Fruit fly (Drosophila melanogaster): Measurements from ENCODE around the gene phol.

The phol gene

dm6 chr3L:9442625-9443282 lies 13.3 kb downstream of the phol start, which contains the start of gene Srg3:
Gene Srg3 (plus strand): TSS chr3L:9443232.
- TF ChIP-seq svp (GFP tag) = peak; percentile 68
- peak; percentile 26 for TF ChIP-seq CG32006 (GFP tag; optimal IDR thresholded peaks at IDR 0.05)
- TF ChIP-seq vri (GFP tag; optimal IDR thresholded peaks at IDR 0.05) = no peak

dm6 chr3L:9441907-9442479 lies 14.1 kb downstream of the phol start, which contains the start of the genes Bet3 and Nf-YA:
Gene Bet3 (minus strand): TSS chr3L:9442267.
Gene Nf-YA (minus strand): TSS chr3L:9442267.
- TF ChIP-seq CG31627 (GFP tag; optimal IDR thresholded peaks at IDR 0.05) (peak; percentile 44), CG6792 (GFP tag; optimal IDR thresholded peaks at IDR 0.05) (peak; percentile 12), Hr39 (GFP tag; optimal IDR thresholded peaks at IDR 0.05) (peak; percentile 52), cyc (GFP tag; optimal IDR thresholded peaks at IDR 0.05) (peak; percentile 39), Met (GFP tag; optimal IDR thresholded peaks at IDR 0.05) (peak; percentile 17), CG3032 (tag; optimal IDR thresholded peaks at IDR 0.05) (peak; percentile 43), Eip78C (GFP tag) (peak; percentile 30), topi (GFP tag; optimal IDR thresholded peaks at IDR 0.05) (peak; percentile 32), Ets21C (GFP tag; optimal IDR thresholded peaks at IDR 0.05) (peak; percentile 31), CG11902 (GFP tag; optimal IDR thresholded peaks at IDR 0.05) (no peak), Sox102F (GFP tag; optimal IDR thresholded peaks at IDR 0.05) (no peak), Blimp-1 (GFP tag; optimal IDR thresholded peaks at IDR 0.05) (peak; percentile 99), Smox (GFP tag; optimal IDR thresholded peaks at IDR 0.05) (no peak), CG8632 (GFP tag; optimal IDR thresholded peaks at IDR 0.05) (no peak), lz (GFP tag; optimal IDR thresholded peaks at IDR 0.05) (peak; percentile 52), OdsH (GFP tag; optimal IDR thresholded peaks at IDR 0.05) (peak; percentile 29), svp (GFP tag) (peak; percentile 43), CG4318 (GFP tag; optimal IDR thresholded peaks at IDR 0.05) (no peak), CG32006 (GFP tag; optimal IDR thresholded peaks at IDR 0.05) (peak; percentile 25), CG10631 (GFP tag; optimal IDR thresholded peaks at IDR 0.05) (peak; percentile 13), esn (GFP tag; optimal IDR thresholded peaks at IDR 0.05) (peak; percentile 42), Sox14 (GFP tag; optimal IDR thresholded peaks at IDR 0.05) (peak; percentile 48), achi (GFP tag; optimal IDR thresholded peaks at IDR 0.05) (peak; percentile 31)

- no peak for TF ChIP-seq CG7368 (GFP tag; optimal IDR thresholded peaks at IDR 0.05)
- TF ChIP-seq Met (GFP tag; optimal IDR thresholded peaks at IDR 0.05) = no peak
These were observed 17.2 kb downstream of the phol start for dm6 chr3L:9438858-9439257.

- TF ChIP-seq Sox102F (GFP tag; optimal IDR thresholded peaks at IDR 0.05) = no peak
- TF ChIP-seq salr (GFP tag; optimal IDR thresholded peaks at IDR 0.05) = no peak
- TF ChIP-seq esn (GFP tag; optimal IDR thresholded peaks at IDR 0.05) = no peak
- TF ChIP-seq acj6 (GFP tag; optimal IDR thresholded peaks at IDR 0.05) = no peak
- TF ChIP-seq vri (GFP tag; optimal IDR thresholded peaks at IDR 0.05) = no peak
- no peak for TF ChIP-seq Hr39 (GFP tag; optimal IDR thresholded peaks at IDR 0.05)
- TF ChIP-seq CG15336 (GFP tag; IDR thresholded peaks at IDR 0.05) = no peak
- no peak for TF ChIP-seq CG9139 (GFP tag; optimal IDR thresholded peaks at IDR 0.05)
- no peak for TF ChIP-seq CG31627 (GFP tag; optimal IDR thresholded peaks at IDR 0.05)
- no peak for TF ChIP-seq svp (GFP tag)
- no peak for TF ChIP-seq fd85E (GFP tag; optimal IDR thresholded peaks at IDR 0.05)
- no peak for TF ChIP-seq dac (GFP tag; optimal IDR thresholded peaks at IDR 0.05)
These were observed 20.2 kb downstream of the phol start for dm6 chr3L:9435831-9436230.

dm6 chr3L:9435315-9435714 lies 20.8 kb downstream of the phol start, which contains the start of gene CG42526:
Gene CG42526 (minus strand): TSS chr3L:9435399.
- TF ChIP-seq Eip93F (GFP tag; optimal IDR thresholded peaks at IDR 0.05) (no peak), Sox14 (GFP tag; optimal IDR thresholded peaks at IDR 0.05) (peak; percentile 58), ss (GFP tag; optimal IDR thresholded peaks at IDR 0.05) (no peak), CG9139 (GFP tag; optimal IDR thresholded peaks at IDR 0.05) (no peak), svp (GFP tag) (peak; percentile 77), achi (GFP tag; optimal IDR thresholded peaks at IDR 0.05) (peak; percentile 65), CG16779 (tag; optimal IDR thresholded peaks at IDR 0.05) (no peak), net (GFP tag; optimal IDR thresholded peaks at IDR 0.05) (peak; percentile 32), Smox (GFP tag; optimal IDR thresholded peaks at IDR 0.05) (no peak), lz (GFP tag; optimal IDR thresholded peaks at IDR 0.05) (peak; percentile 57), CG8632 (GFP tag; optimal IDR thresholded peaks at IDR 0.05) (peak; percentile 14), OdsH (GFP tag; optimal IDR thresholded peaks at IDR 0.05) (peak; percentile 67), Sox102F (GFP tag; optimal IDR thresholded peaks at IDR 0.05) (peak; percentile 60), spab (GFP tag; optimal IDR thresholded peaks at IDR 0.05) (no peak), CG11294 (GFP tag; IDR thresholded peaks at IDR 0.05) (no peak), CG4318 (GFP tag; optimal IDR thresholded peaks at IDR 0.05) (no peak), Eip75B (GFP tag; optimal IDR thresholded peaks at IDR 0.05) (peak; percentile 59), eg (GFP tag; IDR thresholded peaks at IDR 0.05) (no peak), acj6 (GFP tag; optimal IDR thresholded peaks at IDR 0.05) (peak; percentile 51), salr (GFP tag; optimal IDR thresholded peaks at IDR 0.05) (peak in 1 of 2 experiments; percentile 43), fd59A (GFP tag; optimal IDR thresholded peaks at IDR 0.05) (no peak), CG7368 (GFP tag; optimal IDR thresholded peaks at IDR 0.05) (no peak), dac (GFP tag; optimal IDR thresholded peaks at IDR 0.05) (no peak), CG31627 (GFP tag; optimal IDR thresholded peaks at IDR 0.05) (peak; percentile 67)

Measured in whole organism, prepupa.